Fruit fly (Drosophila melanogaster) Kc167 (cell line): Measurements from ENCODE around the gene CG9451.
"Not testable (repeated sequence)": the region's sequence is repeated elsewhere in the genome, so short reads cannot be mapped to it uniquely, and the experiment has no call there.

Experiments
- Myc ChIP-seq: fragments of >200 bp; optimal IDR thresholded peaks from 2 replicates; lab custom pipeline; 2017; ENCODE audit warnings: missing external identifiers
- Sin3A ChIP-seq: fragments of >200 bp; optimal IDR thresholded peaks from 2 replicates; lab custom pipeline; 2018; ENCODE audit warnings: missing external identifiers
- h ChIP-seq: fragments of >200 bp; optimal IDR thresholded peaks from 3 replicates; lab custom pipeline; 2018; ENCODE audit warnings: missing external identifiers
- insv ChIP-seq: fragments of >200 bp; optimal IDR thresholded peaks from 3 replicates; lab custom pipeline; 2018; ENCODE audit warnings: missing external identifiers
- psq ChIP-seq: fragments of >200 bp; optimal IDR thresholded peaks from 2 replicates; lab custom pipeline; 2017; ENCODE audit warnings: missing external identifiers
- ttk ChIP-seq: sonication (Bioruptor generic); optimal IDR thresholded peaks from 2 replicates; lab custom pipeline; 2017; ENCODE audit warnings: missing external identifiers

The CG9451 gene

dm6 chr3L:19516547-19516946, 15.9 kb upstream of the CG9451 start:
- TF ChIP-seq Sin3A (lab: Kevin White, UChicago): no peak
- no peak for TF ChIP-seq ttk (lab: Kevin White, UChicago)
- TF ChIP-seq h (lab: Kevin White, UChicago): no peak
- TF ChIP-seq Myc (lab: Kevin White, UChicago): no peak
- no peak for TF ChIP-seq insv
- no peak for TF ChIP-seq psq (lab: Kevin White, UChicago)

- TF ChIP-seq Myc (lab: Kevin White, UChicago) (no peak), h (lab: Kevin White, UChicago) (no peak), Sin3A (lab: Kevin White, UChicago) (no peak), insv (no peak), psq (lab: Kevin White, UChicago) (no peak), ttk (lab: Kevin White, UChicago) (no peak)
Observed at dm6 chr3L:19512672-19513071, 12.1 kb upstream of the CG9451 start.

DNA sequence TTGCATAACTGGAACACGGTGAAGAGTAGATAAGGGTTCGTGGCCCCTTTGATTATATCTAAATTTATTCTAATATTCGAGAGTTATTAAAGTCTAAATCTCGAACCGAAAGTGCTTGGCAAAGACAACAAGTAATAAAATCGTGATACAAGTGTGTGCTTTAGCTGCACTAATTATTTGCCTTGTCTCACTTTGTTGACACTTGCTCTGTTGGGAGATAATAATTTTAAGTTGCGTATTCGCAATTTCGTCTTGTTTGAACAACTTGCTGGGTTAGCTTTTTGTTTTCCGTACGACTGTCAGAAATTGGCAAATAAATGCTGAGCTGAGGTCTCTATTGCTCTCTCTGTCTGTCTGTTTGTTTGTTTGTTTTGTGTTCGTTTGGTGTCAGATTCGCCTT, 4.1 kb upstream of the CG9451 start:
- TF ChIP-seq Sin3A (lab: Kevin White, UChicago) (no peak), psq (lab: Kevin White, UChicago) (no peak), ttk (lab: Kevin White, UChicago) (no peak), h (lab: Kevin White, UChicago) (no peak), insv (no peak), Myc (lab: Kevin White, UChicago) (no peak)

DNA sequence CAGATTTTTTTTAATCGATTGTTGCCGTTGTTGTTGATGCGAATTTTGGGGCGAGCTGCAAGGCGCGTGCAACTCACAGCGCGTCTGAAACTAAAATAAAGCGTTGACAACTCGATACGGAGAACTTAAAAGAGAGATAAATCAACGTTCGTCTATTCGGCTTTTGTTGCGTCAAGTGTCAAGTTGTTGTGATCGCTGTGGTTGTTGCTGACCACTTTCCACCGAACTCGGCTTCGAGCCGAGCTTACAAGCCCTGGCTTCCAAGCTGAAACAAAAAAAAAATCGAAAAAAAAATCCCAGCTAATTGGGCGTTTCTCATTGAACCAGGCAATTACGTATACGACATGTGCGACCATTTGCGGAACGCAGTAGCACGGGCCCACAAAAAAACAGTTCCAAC, 3.2 kb upstream of the CG9451 start, which contains the start of gene CG9452:
TSS of gene CG9452 (minus strand) at position 101 of the 400 bp plus-strand sequence.
- TF ChIP-seq ttk (lab: Kevin White, UChicago): no peak
- TF ChIP-seq Myc (lab: Kevin White, UChicago): no peak
- no peak for TF ChIP-seq psq (lab: Kevin White, UChicago)
- no peak for TF ChIP-seq insv
- no peak for TF ChIP-seq h (lab: Kevin White, UChicago)

DNA sequence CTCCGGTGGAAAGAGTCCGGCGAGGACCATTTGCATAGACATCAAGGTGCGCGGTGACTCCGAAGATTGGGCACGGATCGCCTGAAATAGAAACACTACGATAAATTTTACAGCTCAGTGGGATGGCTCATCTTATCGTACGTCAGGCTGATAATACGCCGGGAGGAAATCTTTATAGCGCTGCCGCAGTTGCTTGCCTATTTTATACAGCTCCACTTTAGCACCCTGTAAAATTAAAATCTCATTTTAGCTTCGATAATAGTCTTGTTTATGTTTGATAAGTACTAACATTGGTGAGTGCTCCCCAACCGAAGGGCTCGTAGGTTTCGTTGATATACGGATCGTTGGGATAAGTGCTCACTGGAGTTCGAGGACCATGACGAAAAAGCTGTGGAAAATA, 1.3 kb downstream of the CG9451 start:
- TF ChIP-seq Myc (lab: Kevin White, UChicago): no peak
- no peak for TF ChIP-seq Sin3A (lab: Kevin White, UChicago)
- TF ChIP-seq h (lab: Kevin White, UChicago): no peak
- TF ChIP-seq ttk (lab: Kevin White, UChicago): no peak
- no peak for TF ChIP-seq psq (lab: Kevin White, UChicago)
- no peak for TF ChIP-seq insv

- TF ChIP-seq psq (lab: Kevin White, UChicago) (no peak), h (lab: Kevin White, UChicago) (no peak), insv (no peak), Sin3A (lab: Kevin White, UChicago) (no peak), Myc (lab: Kevin White, UChicago) (no peak), ttk (lab: Kevin White, UChicago) (no peak)
Observed at dm6 chr3L:19497623-19498022, 3.0 kb downstream of the CG9451 start, which contains the start of gene CG9449. TSS of gene CG9449 (minus strand) at chr3L:19497723.

DNA sequence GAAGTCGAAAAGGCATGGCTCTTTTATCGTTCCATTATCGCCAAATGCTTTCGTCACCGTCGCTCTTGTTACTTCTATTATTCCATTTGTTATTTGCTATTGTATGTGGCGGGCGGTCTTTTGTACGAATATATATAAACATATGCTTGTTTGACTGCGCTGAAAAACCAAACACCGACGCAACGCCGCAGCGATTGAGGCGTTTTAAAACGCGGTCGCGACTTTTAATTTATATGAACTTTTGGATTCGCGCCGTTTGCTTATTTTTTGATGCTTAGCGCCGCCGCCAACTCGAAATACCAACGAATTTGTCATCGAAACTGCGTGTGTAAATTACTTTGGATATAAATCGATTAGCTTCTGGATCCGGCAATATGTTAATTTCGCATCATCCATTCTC, 3.5 kb downstream of the CG9451 start:
- TF ChIP-seq psq (lab: Kevin White, UChicago) (no peak), Sin3A (lab: Kevin White, UChicago) (no peak), h (lab: Kevin White, UChicago) (no peak), insv (no peak)

dm6 chr3L:19496600-19496999, 4.0 kb downstream of the CG9451 start:
- TF ChIP-seq Sin3A (lab: Kevin White, UChicago): no peak
- no peak for TF ChIP-seq psq (lab: Kevin White, UChicago)
- no peak for TF ChIP-seq ttk (lab: Kevin White, UChicago)
- no peak for TF ChIP-seq Myc (lab: Kevin White, UChicago)
- TF ChIP-seq insv: no peak
- no peak for TF ChIP-seq h (lab: Kevin White, UChicago)

DNA sequence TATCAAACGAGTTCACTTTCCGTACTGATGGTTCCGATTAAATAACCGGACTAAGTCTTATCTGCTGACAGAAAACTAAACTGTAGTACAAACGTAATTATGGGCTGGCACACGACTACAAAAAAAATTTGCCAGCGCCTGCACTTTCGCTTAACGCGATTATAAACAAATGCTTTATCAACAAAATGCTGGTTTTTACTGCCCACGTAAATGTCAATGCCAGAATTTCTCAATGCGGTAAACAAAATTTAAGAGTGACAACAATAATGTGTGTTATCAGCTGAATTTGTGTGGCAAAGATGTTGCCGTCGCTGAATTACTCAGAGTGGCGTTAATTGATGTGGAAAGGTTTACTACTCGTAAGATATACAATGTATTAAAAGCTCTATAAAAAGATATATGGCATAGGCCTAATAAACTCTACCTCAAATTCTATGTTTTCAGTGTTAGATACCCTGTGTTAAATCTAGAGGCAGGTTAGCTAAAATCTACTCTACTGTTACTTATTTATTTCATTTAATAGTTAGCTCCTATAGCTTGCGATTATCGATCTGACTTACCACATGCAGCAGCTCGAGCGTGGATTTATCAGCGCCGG, 4.5 kb downstream of the CG9451 start:
- TF ChIP-seq insv (no peak), psq (lab: Kevin White, UChicago) (no peak), Myc (lab: Kevin White, UChicago) (no peak), h (lab: Kevin White, UChicago) (no peak), ttk (lab: Kevin White, UChicago) (no peak)

DNA sequence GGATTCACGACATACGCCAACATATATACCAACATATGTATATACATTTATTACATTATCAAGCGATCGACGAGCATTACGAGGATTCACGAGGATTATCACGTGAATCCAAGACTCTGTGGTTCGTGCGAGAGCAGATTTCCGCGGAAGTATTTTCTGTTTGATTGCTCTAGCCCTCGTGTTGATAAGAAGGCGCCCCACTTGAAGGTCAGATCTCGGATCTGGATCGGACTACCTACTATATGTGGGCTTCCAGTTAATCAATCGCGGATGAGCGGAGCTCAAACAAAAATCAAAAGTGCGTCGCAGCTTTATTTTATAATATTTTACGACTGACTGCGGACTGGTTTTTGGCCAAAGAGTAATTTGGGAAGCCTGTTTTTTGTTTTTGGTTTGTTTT, 5.6 kb downstream of the CG9451 start:
- no peak for TF ChIP-seq Myc (lab: Kevin White, UChicago)
- no peak for TF ChIP-seq Sin3A (lab: Kevin White, UChicago)
- TF ChIP-seq psq (lab: Kevin White, UChicago): no peak

DNA sequence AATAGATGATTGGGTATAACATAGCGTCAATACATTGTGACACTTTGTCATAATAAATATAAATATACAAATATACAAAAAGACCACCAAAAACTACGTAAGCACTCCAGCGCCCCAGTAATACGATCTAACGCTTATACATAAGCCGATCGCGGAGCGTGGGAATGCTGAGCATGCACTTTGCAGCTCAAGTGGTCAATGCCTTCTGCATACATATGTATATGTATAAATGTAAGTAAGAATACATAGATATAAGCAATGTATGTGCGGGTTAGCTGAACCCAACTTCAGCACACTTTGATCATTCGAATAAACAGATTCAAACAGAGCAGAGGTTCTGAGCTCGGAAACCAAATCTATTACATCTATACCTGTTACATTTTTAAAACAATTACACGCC, 13.3 kb downstream of the CG9451 start, which contains the start of gene CG32212:
TSS of gene CG32212 (plus strand) at position 301 of the 400 bp plus-strand sequence.
- not testable (repeated sequence) for TF ChIP-seq h, ttk, Myc (lab: Kevin White, UChicago)

DNA sequence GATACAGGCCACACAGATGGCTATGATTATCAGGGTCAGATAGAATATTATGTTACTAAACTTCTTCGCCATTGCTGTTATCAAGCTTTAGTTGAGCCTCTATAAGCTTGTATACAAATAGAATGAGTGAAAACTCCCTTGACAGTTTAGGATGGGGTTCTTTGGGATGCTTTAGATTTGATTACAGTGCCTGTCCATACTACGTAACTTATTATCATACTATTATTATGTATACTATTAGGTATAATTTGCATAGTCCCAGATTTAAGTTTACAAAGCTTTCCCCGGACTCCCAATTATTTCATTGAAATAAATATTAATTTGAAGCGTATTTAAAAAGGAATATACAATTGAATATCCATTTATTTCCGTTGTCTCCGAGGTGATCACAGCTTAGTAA, 14.2 kb downstream of the CG9451 start, which contains the start of gene brv1:
TSS of gene brv1 (minus strand) at position 101 of the 400 bp plus-strand sequence.
- TF ChIP-seq psq (lab: Kevin White, UChicago) (no peak), Myc (lab: Kevin White, UChicago) (no peak), insv (no peak), ttk (lab: Kevin White, UChicago) (no peak), h (lab: Kevin White, UChicago) (no peak), Sin3A (lab: Kevin White, UChicago) (no peak)
